Worm (Caenorhabditis elegans) whole organism, mixed stage, embryonic: ENCODE data around the gene paqr-3.

Experiments used
- bed-3 ChIP-seq: fragments of 200-800 bp; sonication (Bioruptor generic); optimal IDR thresholded peaks from 3 replicates; lab custom pipeline; 2018; ENCODE audit warnings: mild to moderate bottlenecking, missing genetic modification characterization, moderate library complexity, missing compliant biosample characterization
- ceh-43 ChIP-seq: fragments of 200-800 bp; sonication (Bioruptor generic); optimal IDR thresholded peaks from 2 replicates; lab custom pipeline; 2018; ENCODE audit warnings: mild to moderate bottlenecking, missing genetic modification characterization, moderate library complexity, missing compliant biosample characterization
- flh-1 ChIP-seq: fragments of 200-800 bp; sonication (Bioruptor generic); optimal IDR thresholded peaks from 2 replicates; lab custom pipeline; 2018; ENCODE audit warnings: mild to moderate bottlenecking, missing genetic modification characterization, moderate library complexity, missing compliant biosample characterization
- lin-13 ChIP-seq: fragments of 150-350 bp; optimal IDR thresholded peaks from 2 replicates; lab custom pipeline; 2014; ENCODE audit warnings: missing biosample characterization, missing genetic modification characterization
- nhr-12 ChIP-seq: fragments of 150-350 bp; optimal IDR thresholded peaks from 2 replicates; lab custom pipeline; 2014; ENCODE audit warnings: missing biosample characterization, missing genetic modification characterization
- nhr-28 ChIP-seq: fragments of 150-350 bp; optimal IDR thresholded peaks from 2 replicates; lab custom pipeline; 2014; ENCODE audit warnings: missing biosample characterization, missing genetic modification characterization
- nhr-76 ChIP-seq: sonication (generic microtip); optimal IDR thresholded peaks from 2 replicates; lab custom pipeline; 2017; ENCODE audit warnings: missing biosample characterization, missing genetic modification characterization
- pha-4 ChIP-seq: fragments of 150-350 bp; optimal IDR thresholded peaks from 2 replicates; lab custom pipeline; 2018; ENCODE audit warnings: missing biosample characterization, missing genetic modification reagents, missing genetic modification characterization
- sem-2 ChIP-seq: fragments of 200-800 bp; sonication (Bioruptor generic); optimal IDR thresholded peaks from 2 replicates; lab custom pipeline; 2018; ENCODE audit warnings: mild to moderate bottlenecking, missing genetic modification characterization, missing compliant biosample characterization
- snpc-4 ChIP-seq: fragments of 150-350 bp; optimal IDR thresholded peaks from 2 replicates; lab custom pipeline; 2014; ENCODE audit warnings: missing biosample characterization, missing genetic modification characterization
- unc-62 ChIP-seq: fragments of 150-350 bp; optimal IDR thresholded peaks from 2 replicates; lab custom pipeline; 2014; ENCODE audit warnings: missing biosample characterization, missing genetic modification reagents, missing genetic modification characterization

ce11 chrIV:14337757-14338156 lies 45.7 kb downstream of the paqr-3 start, which contains the start of gene Y67A10A.2:
- TF ChIP-seq pha-4 (tag; lab: Kevin White, UChicago) (no peak), unc-62 (GFP tag; lab: Kevin White, UChicago) (no peak), bed-3 (GFP tag; lab: Kevin White, UChicago) (no peak), snpc-4 (no peak), flh-1 (no peak), ceh-43 (GFP tag; lab: Kevin White, UChicago) (no peak), nhr-28 (tag; lab: Kevin White, UChicago) (no peak), lin-13 (tag; lab: Kevin White, UChicago) (no peak), nhr-12 (no peak), nhr-76 (tag; lab: Kevin White, UChicago) (no peak), sem-2 (GFP tag; lab: Kevin White, UChicago) (no peak)
